Worm (Caenorhabditis elegans): ENCODE measurements around the gene cutl-16.

The cutl-16 gene

DNA sequence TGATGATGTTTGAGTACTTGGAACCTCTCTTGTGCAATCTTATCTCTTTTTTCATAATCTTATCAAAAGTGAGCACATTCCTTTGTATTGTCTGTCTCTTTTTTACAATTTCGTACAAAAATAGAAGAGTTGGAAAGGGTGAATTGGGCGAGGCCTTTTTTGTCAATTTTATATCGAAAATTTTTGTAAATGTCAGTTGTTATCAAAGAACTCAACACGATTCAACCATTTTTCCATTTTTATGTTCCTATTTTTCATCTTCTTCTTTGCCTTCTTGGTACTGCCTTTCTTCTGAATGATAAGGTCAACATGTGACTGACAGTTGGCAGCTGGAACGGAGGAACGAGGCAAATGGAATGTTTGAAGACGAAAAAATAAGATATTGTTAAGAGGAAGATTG lies 27.4 kb upstream of the cutl-16 start:
- TF ChIP-seq cog-1 (tag; optimal IDR thresholded peaks at IDR 0.05) (no peak), klf-2 (GFP tag; conservative IDR thresholded peaks at IDR 0.05) (no peak), T22C8.4 (GFP tag; IDR thresholded peaks at IDR 0.05) (no peak), ref-1 (GFP tag; conservative IDR thresholded peaks at IDR 0.05) (no peak), med-1 (GFP tag; optimal IDR thresholded peaks at IDR 0.05; ENCODE audit: insufficient read depth) (no peak), flt-1 (GFP tag; IDR thresholded peaks at IDR 0.05) (no peak), ztf-29 (GFP tag; IDR thresholded peaks at IDR 0.05) (no peak), tab-1 (GFP tag; IDR thresholded peaks at IDR 0.05) (no peak), ztf-23 (GFP tag; IDR thresholded peaks at IDR 0.05) (no peak)

DNA sequence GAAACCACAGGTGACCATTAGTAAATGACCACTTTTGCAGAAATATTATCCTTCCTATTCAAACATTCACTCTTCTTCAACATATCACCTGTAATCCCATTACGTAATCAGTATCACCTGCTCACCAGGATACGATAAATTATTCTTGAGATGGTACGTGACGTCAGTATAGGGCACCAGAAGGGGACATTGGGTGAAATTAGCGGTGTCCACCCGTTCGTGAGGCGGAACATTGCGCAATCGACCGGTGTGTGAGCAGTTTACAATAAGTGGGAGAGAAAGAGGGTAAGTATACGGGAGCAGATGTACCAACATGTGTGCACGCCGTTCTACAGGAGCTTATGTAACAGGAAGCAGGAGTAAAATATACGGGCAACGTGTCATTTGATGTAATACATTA lies 23.2 kb upstream of the cutl-16 start:
- TF ChIP-seq ref-1 (GFP tag; conservative IDR thresholded peaks at IDR 0.05) (no peak), flt-1 (GFP tag; IDR thresholded peaks at IDR 0.05) (no peak), klf-2 (GFP tag; conservative IDR thresholded peaks at IDR 0.05) (no peak), med-1 (GFP tag; optimal IDR thresholded peaks at IDR 0.05; ENCODE audit: insufficient read depth) (no peak), ztf-23 (GFP tag; IDR thresholded peaks at IDR 0.05) (no peak), cog-1 (tag; optimal IDR thresholded peaks at IDR 0.05) (no peak), T22C8.4 (GFP tag; IDR thresholded peaks at IDR 0.05) (no peak), tab-1 (GFP tag; IDR thresholded peaks at IDR 0.05) (no peak), ztf-29 (GFP tag; IDR thresholded peaks at IDR 0.05) (no peak)

DNA sequence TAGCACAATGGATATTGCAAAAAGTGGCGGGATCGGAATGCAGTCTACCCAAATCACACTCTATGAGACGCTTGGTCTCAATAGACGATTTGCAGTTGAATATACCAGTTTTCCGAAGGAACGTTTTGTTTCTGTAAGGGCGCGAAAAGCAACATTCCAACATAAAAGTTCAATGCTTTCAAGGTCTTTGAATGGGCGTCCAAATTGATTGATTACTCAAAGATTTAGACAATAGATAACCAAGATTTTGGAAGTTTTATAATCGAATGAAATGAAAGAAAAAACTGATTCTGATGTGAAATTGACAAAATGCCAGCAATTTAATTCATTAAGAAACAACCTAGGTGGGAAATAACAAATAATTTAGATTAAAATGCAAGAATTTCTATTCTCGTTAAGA lies 22.1 kb upstream of the cutl-16 start:
- TF ChIP-seq cog-1 (tag; optimal IDR thresholded peaks at IDR 0.05) (no peak), ztf-23 (GFP tag; IDR thresholded peaks at IDR 0.05) (no peak), ztf-29 (GFP tag; IDR thresholded peaks at IDR 0.05) (no peak), klf-2 (GFP tag; conservative IDR thresholded peaks at IDR 0.05) (no peak), ref-1 (GFP tag; conservative IDR thresholded peaks at IDR 0.05) (no peak), tab-1 (GFP tag; IDR thresholded peaks at IDR 0.05) (no peak), flt-1 (GFP tag; IDR thresholded peaks at IDR 0.05) (no peak), med-1 (GFP tag; optimal IDR thresholded peaks at IDR 0.05; ENCODE audit: insufficient read depth) (no peak), T22C8.4 (GFP tag; IDR thresholded peaks at IDR 0.05) (no peak)

DNA sequence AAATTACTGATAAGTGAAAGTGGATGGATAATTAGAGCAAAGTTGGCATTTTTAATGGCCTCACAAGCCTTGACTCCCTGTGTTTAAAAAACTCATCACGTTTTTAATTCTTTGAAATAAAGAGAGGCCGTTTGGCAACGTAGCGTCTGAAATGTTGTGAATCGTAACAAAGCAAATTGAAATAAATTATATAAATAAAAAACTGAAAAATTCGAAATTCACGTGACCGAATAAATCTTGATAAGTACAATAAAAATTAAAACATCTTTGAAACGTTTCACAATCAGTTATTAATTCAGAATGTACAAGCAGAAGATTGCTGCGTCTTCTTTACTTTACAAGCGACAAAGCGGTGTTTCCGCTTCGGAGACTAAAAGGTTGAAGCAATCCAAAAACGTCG lies 18.4 kb upstream of the cutl-16 start, which contains the start of gene K03H9.3:
Gene K03H9.3, plus strand, starts transcription at position 301 of the 400 bp plus-strand sequence.
- TF ChIP-seq med-1 (GFP tag; optimal IDR thresholded peaks at IDR 0.05; ENCODE audit: insufficient read depth) (no peak), cog-1 (tag; optimal IDR thresholded peaks at IDR 0.05) (no peak), klf-2 (GFP tag; conservative IDR thresholded peaks at IDR 0.05) (no peak), tab-1 (GFP tag; IDR thresholded peaks at IDR 0.05) (no peak), ztf-23 (GFP tag; IDR thresholded peaks at IDR 0.05) (no peak), ref-1 (GFP tag; conservative IDR thresholded peaks at IDR 0.05) (no peak), T22C8.4 (GFP tag; IDR thresholded peaks at IDR 0.05) (no peak), ztf-29 (GFP tag; IDR thresholded peaks at IDR 0.05) (no peak), flt-1 (GFP tag; IDR thresholded peaks at IDR 0.05) (no peak)

DNA sequence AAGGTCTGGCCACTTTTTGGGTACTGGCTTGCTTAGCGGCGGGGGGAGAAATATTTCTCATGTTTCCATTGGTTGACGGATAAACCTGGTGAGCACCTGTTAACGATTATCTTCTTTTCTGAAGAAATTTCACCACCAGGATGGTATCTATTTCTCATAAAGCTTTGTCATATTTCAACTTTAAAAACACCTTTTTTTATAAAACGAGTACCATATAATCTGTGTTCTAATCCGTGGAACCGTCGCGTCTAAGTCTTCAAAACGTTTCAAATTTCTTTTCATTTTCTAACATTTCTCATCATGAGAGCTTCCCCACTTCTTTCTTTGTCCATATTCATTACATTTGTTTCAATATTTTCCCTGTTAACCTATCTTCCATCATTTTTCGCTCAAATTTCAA lies 15.2 kb upstream of the cutl-16 start, which contains the start of gene col-75:
Gene col-75, plus strand, starts transcription at position 301 of the 400 bp plus-strand sequence.
- TF ChIP-seq med-1 (GFP tag; optimal IDR thresholded peaks at IDR 0.05; ENCODE audit: insufficient read depth) (no peak), cog-1 (tag; optimal IDR thresholded peaks at IDR 0.05) (no peak), ztf-23 (GFP tag; IDR thresholded peaks at IDR 0.05) (no peak), tab-1 (GFP tag; IDR thresholded peaks at IDR 0.05) (no peak), flt-1 (GFP tag; IDR thresholded peaks at IDR 0.05) (no peak)

DNA sequence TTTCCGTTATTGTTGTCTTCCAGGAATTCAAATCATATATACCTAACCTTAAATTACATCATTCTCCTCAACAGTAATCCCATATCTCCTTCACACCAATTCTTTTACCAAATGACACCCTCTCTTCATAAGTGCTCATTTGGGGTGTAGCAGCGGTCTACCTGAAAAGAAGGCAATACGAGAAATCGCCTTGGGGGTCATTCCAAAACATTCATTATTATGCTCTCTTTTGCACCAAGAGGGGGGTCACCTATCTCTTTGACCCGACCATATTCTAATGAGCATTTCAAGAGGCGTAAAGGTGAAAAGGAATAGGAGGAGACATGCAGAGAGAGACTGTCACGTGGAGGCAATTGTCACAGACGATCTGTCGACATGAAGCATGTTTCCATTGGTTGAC lies 4.4 kb upstream of the cutl-16 start:
- TF ChIP-seq T22C8.4 (GFP tag; IDR thresholded peaks at IDR 0.05), result no peak
- no peak for TF ChIP-seq med-1 (GFP tag; optimal IDR thresholded peaks at IDR 0.05; ENCODE audit: insufficient read depth)
- no peak for TF ChIP-seq ztf-29 (GFP tag; IDR thresholded peaks at IDR 0.05)
- no peak for TF ChIP-seq flt-1 (GFP tag; IDR thresholded peaks at IDR 0.05)
- no peak for TF ChIP-seq cog-1 (tag; optimal IDR thresholded peaks at IDR 0.05)
- TF ChIP-seq ref-1 (GFP tag; conservative IDR thresholded peaks at IDR 0.05), result no peak
- no peak for TF ChIP-seq tab-1 (GFP tag; IDR thresholded peaks at IDR 0.05)
- no peak for TF ChIP-seq klf-2 (GFP tag; conservative IDR thresholded peaks at IDR 0.05)
- no peak for TF ChIP-seq ztf-23 (GFP tag; IDR thresholded peaks at IDR 0.05)

DNA sequence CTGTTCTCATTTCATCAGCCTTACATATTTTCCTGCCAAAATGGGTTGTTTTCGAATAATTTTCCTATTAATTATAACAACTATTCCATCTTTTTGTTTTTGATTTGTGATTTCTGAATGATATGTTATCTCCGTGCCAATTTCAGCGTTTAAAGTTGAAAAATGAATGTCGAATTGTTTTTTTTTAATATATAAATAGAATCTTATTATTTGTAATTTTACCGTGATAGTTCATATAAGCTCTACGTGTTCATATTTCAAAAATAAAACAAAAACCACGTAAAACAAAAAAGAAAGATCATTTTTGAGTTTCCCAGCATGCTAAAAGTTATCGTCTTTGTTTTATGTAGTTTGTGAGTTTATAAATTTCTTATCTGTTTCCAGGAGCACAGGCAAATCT lies 2.5 kb downstream of the cutl-16 start, which contains the start of gene K06A1.2:
Gene K06A1.2, plus strand, starts transcription at position 301 of the 400 bp plus-strand sequence.
- TF ChIP-seq T22C8.4 (GFP tag; IDR thresholded peaks at IDR 0.05), result no peak
- TF ChIP-seq ztf-23 (GFP tag; IDR thresholded peaks at IDR 0.05), result no peak
- no peak for TF ChIP-seq ref-1 (GFP tag; conservative IDR thresholded peaks at IDR 0.05)
- no peak for TF ChIP-seq ztf-29 (GFP tag; IDR thresholded peaks at IDR 0.05)
- TF ChIP-seq flt-1 (GFP tag; IDR thresholded peaks at IDR 0.05), result no peak
- TF ChIP-seq cog-1 (tag; optimal IDR thresholded peaks at IDR 0.05), result no peak
- TF ChIP-seq med-1 (GFP tag; optimal IDR thresholded peaks at IDR 0.05; ENCODE audit: insufficient read depth), result no peak
- TF ChIP-seq klf-2 (GFP tag; conservative IDR thresholded peaks at IDR 0.05), result no peak

DNA sequence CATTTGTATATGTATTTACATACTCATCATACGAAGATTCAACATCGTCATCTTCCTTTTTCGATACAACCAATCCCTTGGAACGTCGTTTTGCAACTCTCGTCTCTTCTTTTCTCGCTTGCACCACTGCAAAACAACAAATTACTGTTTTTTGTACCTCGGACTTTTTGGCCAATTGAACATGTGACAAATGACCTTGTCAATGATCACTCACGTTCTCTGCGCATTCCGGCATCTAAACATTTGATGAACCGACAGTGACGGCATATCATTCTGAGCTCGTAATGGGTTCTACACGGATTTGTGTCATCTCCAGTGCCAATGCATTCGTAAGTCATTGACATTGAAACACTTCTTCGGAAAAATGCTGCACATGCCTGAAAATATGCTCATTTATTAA lies 7.0 kb downstream of the cutl-16 start:
- TF ChIP-seq klf-2 (GFP tag; conservative IDR thresholded peaks at IDR 0.05) (no peak), cog-1 (tag; optimal IDR thresholded peaks at IDR 0.05) (no peak)

DNA sequence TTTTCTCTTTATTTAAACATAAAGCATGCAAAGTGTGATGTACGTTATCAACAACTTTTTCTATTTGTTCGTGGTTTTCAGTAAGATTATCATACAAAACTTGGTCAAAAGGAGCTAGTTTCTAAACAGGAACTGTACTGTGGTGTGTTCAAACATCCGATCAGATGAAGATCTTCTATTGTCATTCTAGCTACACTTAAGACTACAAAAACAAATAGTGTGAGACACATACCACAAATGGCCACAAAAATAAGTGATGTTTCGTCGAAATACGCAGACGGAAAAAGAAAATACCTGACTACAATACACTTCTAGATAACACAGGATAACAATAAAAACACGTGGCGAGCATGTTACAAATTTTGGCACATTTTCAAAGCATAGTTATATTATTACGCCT lies 7.4 kb downstream of the cutl-16 start:
- no peak for TF ChIP-seq ref-1 (GFP tag; conservative IDR thresholded peaks at IDR 0.05)

DNA sequence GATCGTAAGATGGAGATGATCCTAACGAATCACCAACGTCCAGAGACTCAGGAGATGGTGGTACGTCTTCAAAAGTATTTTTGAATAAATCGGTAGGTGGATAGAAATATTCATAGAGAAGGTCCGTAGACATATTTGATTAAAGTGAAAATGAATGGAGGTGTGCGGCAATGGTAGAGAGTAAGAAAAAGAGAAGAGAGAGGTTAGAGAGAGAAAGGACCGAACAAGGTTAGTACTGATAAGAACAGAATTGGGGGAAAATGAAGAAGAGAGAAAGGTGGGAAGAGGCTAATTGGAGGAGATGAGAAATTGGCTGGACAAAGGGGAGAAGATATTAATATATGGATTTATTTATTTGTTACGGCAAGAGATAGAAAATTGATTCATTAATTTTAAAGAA lies 8.4 kb downstream of the cutl-16 start, which contains the start of gene nhr-22:
Gene nhr-22, minus strand, starts transcription at position 137 of the 400 bp plus-strand sequence.
- TF ChIP-seq T22C8.4 (GFP tag; IDR thresholded peaks at IDR 0.05) (no peak), ref-1 (GFP tag; conservative IDR thresholded peaks at IDR 0.05) (no peak), ztf-29 (GFP tag; IDR thresholded peaks at IDR 0.05) (no peak), klf-2 (GFP tag; conservative IDR thresholded peaks at IDR 0.05) (no peak), tab-1 (GFP tag; IDR thresholded peaks at IDR 0.05) (no peak), ztf-23 (GFP tag; IDR thresholded peaks at IDR 0.05) (no peak), cog-1 (tag; optimal IDR thresholded peaks at IDR 0.05) (no peak), med-1 (GFP tag; optimal IDR thresholded peaks at IDR 0.05; ENCODE audit: insufficient read depth) (no peak), flt-1 (GFP tag; IDR thresholded peaks at IDR 0.05) (no peak)

Measured in whole organism, midembryonic.